Worm (Caenorhabditis elegans) whole organism, young adult: Measurements from ENCODE around the gene hpo-10.

Experiments
- B0019.2 ChIP-seq: fragments of 200-800 bp; sonication (Bioruptor generic); conservative IDR thresholded peaks from 2 replicates; pipeline ENCODE4 v1.3.6; 2022; ENCODE audit warnings: missing genetic modification reagents, missing genetic modification characterization, missing compliant biosample characterization
- B0261.1 ChIP-seq: sonication (generic microtip); optimal IDR thresholded peaks from 2 replicates; lab custom pipeline; 2016; ENCODE audit warnings: mild to moderate bottlenecking, missing genetic modification characterization, moderate library complexity, missing compliant biosample characterization
- B0336.3 ChIP-seq: fragments of 200-800 bp; sonication (Bioruptor generic); IDR thresholded peaks from 2 replicates; pipeline ENCODE4 v1.3.6; 2022; ENCODE audit warnings: missing genetic modification characterization, missing compliant biosample characterization
- C17E4.6 ChIP-seq: fragments of 200-800 bp; sonication (Bioruptor generic); IDR thresholded peaks from 2 replicates; pipeline ENCODE4 v1.3.6; 2022; ENCODE audit warnings: missing genetic modification reagents, missing genetic modification characterization, missing compliant biosample characterization
- F10E7.11 ChIP-seq: sonication (generic microtip); optimal IDR thresholded peaks from 2 replicates; lab custom pipeline; 2017; ENCODE audit warnings: mild to moderate bottlenecking, missing genetic modification characterization, moderate library complexity, missing compliant biosample characterization
- F23B12.7 ChIP-seq: sonication (generic microtip); optimal IDR thresholded peaks from 2 replicates; lab custom pipeline; 2017; ENCODE audit warnings: missing genetic modification characterization, mild to moderate bottlenecking, missing compliant biosample characterization, antibody characterized with exemption, moderate library complexity; ENCODE audit not compliant: insufficient read depth
- F33H1.4 ChIP-seq: fragments of 200-800 bp; sonication (Bioruptor generic); IDR thresholded peaks from 2 replicates; pipeline ENCODE4 v1.3.6; 2022; ENCODE audit warnings: missing genetic modification reagents, missing genetic modification characterization, missing compliant biosample characterization
- F39B2.1 ChIP-seq: fragments of 200-800 bp; sonication (Bioruptor generic); IDR thresholded peaks from 2 replicates; pipeline ENCODE4 v1.3.6; 2022; ENCODE audit warnings: missing genetic modification reagents, missing genetic modification characterization, missing compliant biosample characterization
- K11D2.4 ChIP-seq: fragments of 200-800 bp; sonication (Bioruptor generic); IDR thresholded peaks from 2 replicates; pipeline ENCODE4 v1.3.6; 2022; ENCODE audit warnings: missing genetic modification reagents, missing genetic modification characterization, missing compliant biosample characterization
- T26A5.8 ChIP-seq: sonication (generic microtip); optimal IDR thresholded peaks from 2 replicates; lab custom pipeline; 2016; ENCODE audit warnings: missing genetic modification characterization, missing compliant biosample characterization
- Y67H2A.10 ChIP-seq: fragments of 200-800 bp; sonication (Bioruptor generic); conservative IDR thresholded peaks from 2 replicates; pipeline ENCODE4 v1.3.6; 2022; ENCODE audit warnings: missing genetic modification reagents, missing genetic modification characterization, missing compliant biosample characterization
- Y79H2A.3 ChIP-seq: fragments of 200-800 bp; sonication (Bioruptor generic); conservative IDR thresholded peaks from 2 replicates; pipeline ENCODE4 v1.3.6; 2022; ENCODE audit warnings: missing genetic modification reagents, missing genetic modification characterization, missing compliant biosample characterization
- ZK185.1 ChIP-seq: sonication (generic microtip); optimal IDR thresholded peaks from 2 replicates; lab custom pipeline; 2016; ENCODE audit warnings: mild to moderate bottlenecking, missing genetic modification characterization, missing compliant biosample characterization; ENCODE audit not compliant: poor library complexity, severe bottlenecking
- akir-1 ChIP-seq: fragments of 200-800 bp; sonication (Bioruptor generic); optimal IDR thresholded peaks from 2 replicates; lab custom pipeline; 2018; ENCODE audit warnings: mild to moderate bottlenecking, missing genetic modification characterization, moderate library complexity, missing compliant biosample characterization
- ama-1 ChIP-seq, 3 experiments: fragments of 150-350 bp in 1 of 3; sonication (generic microtip) in 2 of 3; optimal IDR thresholded peaks; 2 replicates each; lab custom pipeline; 2014 to 2018; ENCODE audit warnings: missing biosample characterization in 2 of 3, missing genetic modification characterization in 2 of 3, missing genetic modification reagents in 2 of 3
- aptf-2 ChIP-seq: fragments of 200-800 bp; sonication (Bioruptor generic); conservative IDR thresholded peaks from 2 replicates; pipeline ENCODE4 v1.3.6; 2022; ENCODE audit warnings: missing genetic modification reagents, missing genetic modification characterization, missing compliant biosample characterization
- atf-7 ChIP-seq: sonication (generic microtip); optimal IDR thresholded peaks from 2 replicates; lab custom pipeline; 2017; ENCODE audit warnings: mild to moderate bottlenecking, missing genetic modification characterization, missing compliant biosample characterization
- ceh-40 ChIP-seq: fragments of 200-800 bp; sonication (Bioruptor generic); IDR thresholded peaks from 2 replicates; pipeline ENCODE4 v1.3.6; 2022; ENCODE audit warnings: missing genetic modification characterization, missing compliant biosample characterization
- egrh-3 ChIP-seq: fragments of 200-800 bp; sonication (Bioruptor generic); IDR thresholded peaks from 2 replicates; pipeline ENCODE4 v1.3.6; 2022; ENCODE audit warnings: missing genetic modification reagents, missing genetic modification characterization, missing compliant biosample characterization
- fkh-3 ChIP-seq: sonication (generic microtip); optimal IDR thresholded peaks from 2 replicates; lab custom pipeline; 2016; ENCODE audit warnings: mild to moderate bottlenecking, missing genetic modification characterization, missing compliant biosample characterization
- hmg-1.2 ChIP-seq: fragments of 200-800 bp; sonication (Bioruptor generic); IDR thresholded peaks from 2 replicates; pipeline ENCODE4 v1.3.6; 2022; ENCODE audit warnings: missing genetic modification reagents, missing genetic modification characterization, missing compliant biosample characterization
- hmg-20 ChIP-seq: fragments of 200-800 bp; sonication (Bioruptor generic); IDR thresholded peaks from 2 replicates; pipeline ENCODE4 v1.3.6; 2022; ENCODE audit warnings: missing genetic modification reagents, missing genetic modification characterization, missing compliant biosample characterization
- lag-1 ChIP-seq: fragments of 200-800 bp; sonication (Bioruptor generic); IDR thresholded peaks from 2 replicates; pipeline ENCODE4 v1.3.6; 2022; ENCODE audit warnings: missing genetic modification reagents, missing genetic modification characterization, missing compliant biosample characterization
- lin-26 ChIP-seq: fragments of 200-800 bp; sonication (Bioruptor generic); IDR thresholded peaks from 2 replicates; pipeline ENCODE4 v1.3.6; 2022; ENCODE audit warnings: missing genetic modification reagents, missing genetic modification characterization, missing compliant biosample characterization
- lin-54 ChIP-seq: fragments of 200-800 bp; sonication (Bioruptor generic); optimal IDR thresholded peaks from 2 replicates; lab custom pipeline; 2018; ENCODE audit warnings: mild to moderate bottlenecking, missing genetic modification characterization, missing compliant biosample characterization
- lir-1 ChIP-seq: fragments of 200-800 bp; sonication (Bioruptor generic); conservative IDR thresholded peaks from 2 replicates; pipeline ENCODE4 v1.3.6; 2022; ENCODE audit warnings: missing genetic modification reagents, missing genetic modification characterization, missing compliant biosample characterization
- lsy-27 ChIP-seq: sonication (generic microtip); optimal IDR thresholded peaks from 2 replicates; lab custom pipeline; 2017; ENCODE audit warnings: missing genetic modification characterization, mild to moderate bottlenecking, missing compliant biosample characterization, antibody characterized with exemption, missing genotype, borderline replicate concordance; ENCODE audit not compliant: insufficient read depth
- madf-10 ChIP-seq: sonication (generic microtip); optimal IDR thresholded peaks from 2 replicates; lab custom pipeline; 2016; ENCODE audit warnings: mild to moderate bottlenecking, missing genetic modification characterization, missing compliant biosample characterization
- madf-3 ChIP-seq: fragments of 200-800 bp; sonication (Bioruptor generic); IDR thresholded peaks from 2 replicates; pipeline ENCODE4 v1.3.6; 2022; ENCODE audit warnings: missing genetic modification reagents, missing genetic modification characterization, missing compliant biosample characterization
- mel-28 ChIP-seq: sonication (generic microtip); optimal IDR thresholded peaks from 2 replicates; lab custom pipeline; 2016; ENCODE audit warnings: borderline replicate concordance, mild to moderate bottlenecking, missing genetic modification characterization, missing compliant biosample characterization
- nhr-27 ChIP-seq: fragments of 200-800 bp; sonication (Bioruptor generic); optimal IDR thresholded peaks from 2 replicates; lab custom pipeline; 2018; ENCODE audit warnings: mild to moderate bottlenecking, missing genetic modification characterization, moderate library complexity, missing compliant biosample characterization
- nhr-90 ChIP-seq: sonication (generic microtip); optimal IDR thresholded peaks from 2 replicates; lab custom pipeline; 2016; ENCODE audit warnings: missing genotype, mild to moderate bottlenecking, missing genetic modification characterization, missing compliant biosample characterization
- rcor-1 ChIP-seq: fragments of 200-800 bp; sonication (Bioruptor generic); IDR thresholded peaks from 2 replicates; pipeline ENCODE4 v1.3.6; 2022; ENCODE audit warnings: missing genetic modification reagents, missing genetic modification characterization, missing compliant biosample characterization
- rpc-1 ChIP-seq, 2 experiments: fragments of 150-350 bp in 1 of 2; sonication (generic microtip) in 1 of 2; optimal IDR thresholded peaks; 2 replicates each; lab custom pipeline; 2014 to 2018; ENCODE audit warnings: missing biosample characterization in 1 of 2, missing genetic modification characterization in 1 of 2, missing genetic modification reagents in 1 of 2, missing genotype in 1 of 2
- sdz-38 ChIP-seq: sonication (generic microtip); optimal IDR thresholded peaks from 2 replicates; lab custom pipeline; 2016; ENCODE audit warnings: missing genotype, missing genetic modification characterization, missing compliant biosample characterization
- snpc-1.1 ChIP-seq: sonication (generic microtip); optimal IDR thresholded peaks from 2 replicates; lab custom pipeline; 2017; ENCODE audit warnings: missing genetic modification characterization, mild to moderate bottlenecking, missing compliant biosample characterization, antibody characterized with exemption, moderate library complexity, missing genotype, missing genetic modification reagents; ENCODE audit not compliant: insufficient read depth
- snpc-1.3 ChIP-seq: sonication (generic microtip); optimal IDR thresholded peaks from 2 replicates; lab custom pipeline; 2017; ENCODE audit warnings: missing genetic modification characterization, mild to moderate bottlenecking, missing compliant biosample characterization, antibody characterized with exemption, moderate library complexity, missing genotype, missing genetic modification reagents; ENCODE audit not compliant: insufficient read depth
- sptf-2 ChIP-seq: fragments of 200-800 bp; sonication (Bioruptor generic); optimal IDR thresholded peaks from 2 replicates; lab custom pipeline; 2018; ENCODE audit warnings: mild to moderate bottlenecking, missing genetic modification characterization, missing compliant biosample characterization
- tbp1 ChIP-seq: fragments of 200-800 bp; sonication (Bioruptor generic); optimal IDR thresholded peaks from 2 replicates; lab custom pipeline; 2018; ENCODE audit warnings: mild to moderate bottlenecking, missing genetic modification characterization, missing compliant biosample characterization
- xnd-1 ChIP-seq: sonication (generic microtip); optimal IDR thresholded peaks from 2 replicates; lab custom pipeline; 2016; ENCODE audit warnings: missing genotype, missing genetic modification reagents, missing genetic modification characterization, missing compliant biosample characterization
- ztf-18 ChIP-seq: sonication (generic microtip); optimal IDR thresholded peaks from 2 replicates; lab custom pipeline; 2016; ENCODE audit warnings: missing genotype, mild to moderate bottlenecking, missing genetic modification characterization, missing compliant biosample characterization
- ztf-22 ChIP-seq: fragments of 200-800 bp; sonication (Bioruptor generic); optimal IDR thresholded peaks from 2 replicates; lab custom pipeline; 2018; ENCODE audit warnings: mild to moderate bottlenecking, missing genetic modification characterization, moderate library complexity, missing compliant biosample characterization
- ztf-26 ChIP-seq: sonication (generic microtip); optimal IDR thresholded peaks from 2 replicates; lab custom pipeline; 2017; ENCODE audit warnings: missing genetic modification characterization, missing compliant biosample characterization
- ztf-6 ChIP-seq: fragments of 200-800 bp; sonication (Bioruptor generic); IDR thresholded peaks from 2 replicates; pipeline ENCODE4 v1.3.6; 2022; ENCODE audit warnings: missing genetic modification reagents, missing genetic modification characterization, missing compliant biosample characterization

Gene hpo-10

ce11 chrIII:5871760-5872159 lies 7.5 kb upstream of the hpo-10 start, which contains the start of the genes F01F1.11 and F01F1.3 (continued):
- TF ChIP-seq Y67H2A.10 (no peak), snpc-1.1 (no peak), T26A5.8 (tag; lab: Kevin White, UChicago) (no peak), rcor-1 (GFP tag; lab: Robert Waterston, UW) (no peak; the same call in 1 of the 2 replicates)

DNA sequence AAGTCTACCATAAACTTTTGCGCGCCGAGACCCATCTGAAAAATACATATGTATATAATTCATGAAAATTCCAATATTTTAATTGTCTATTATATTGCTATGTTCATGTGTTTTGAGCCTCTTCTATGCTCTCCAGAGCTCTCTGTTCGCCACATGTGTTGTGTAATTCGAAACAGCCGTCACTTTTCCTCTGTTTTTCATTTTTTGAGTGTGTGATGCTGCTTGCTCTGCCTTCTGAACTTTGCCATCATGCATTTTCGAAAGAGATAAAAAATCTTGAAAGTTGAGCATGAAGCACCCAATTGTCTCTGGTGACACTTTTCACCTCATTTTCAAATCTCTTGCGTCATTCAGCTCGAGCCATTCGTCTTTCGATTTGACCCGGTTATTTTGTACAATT lies 7.0 kb upstream of the hpo-10 start:
- no peak for TF ChIP-seq lsy-27
- no peak for TF ChIP-seq madf-3
- TF ChIP-seq F39B2.1 (GFP tag; lab: Robert Waterston, UW) = no peak
- TF ChIP-seq sdz-38 (tag; lab: Kevin White, UChicago) = no peak
- no peak for TF ChIP-seq ztf-22
- no peak for TF ChIP-seq F33H1.4 (GFP tag; lab: Robert Waterston, UW)
- no peak for TF ChIP-seq hmg-20 (GFP tag; lab: Robert Waterston, UW)
- TF ChIP-seq sptf-2 (GFP tag; lab: Kevin White, UChicago) = no peak
- TF ChIP-seq Y79H2A.3 (GFP tag; lab: Robert Waterston, UW) = no peak
- no peak for TF ChIP-seq hmg-1.2 (GFP tag; lab: Robert Waterston, UW)
- TF ChIP-seq lin-54 (GFP tag; lab: Kevin White, UChicago) = no peak
- no peak for TF ChIP-seq rcor-1 (GFP tag; lab: Robert Waterston, UW)
- TF ChIP-seq ztf-18 (tag; lab: Kevin White, UChicago) = no peak
- TF ChIP-seq ceh-40 (GFP tag; lab: Robert Waterston, UW) = no peak
- no peak for TF ChIP-seq nhr-27 (tag; lab: Kevin White, UChicago)
- TF ChIP-seq rpc-1 (optimal IDR thresholded peaks at IDR 0.05; lab: Kevin White, UChicago) = no peak
- no peak for TF ChIP-seq rpc-1 (tag; optimal IDR thresholded peaks at IDR 0.05; lab: Kevin White, UChicago)
- no peak for TF ChIP-seq ztf-26
- TF ChIP-seq F10E7.11 (tag; lab: Kevin White, UChicago) = no peak

ce11 chrIII:5874263-5874662 lies 5.0 kb upstream of the hpo-10 start:
- TF ChIP-seq ztf-6 (GFP tag; lab: Robert Waterston, UW) (no peak), egrh-3 (GFP tag; lab: Robert Waterston, UW) (no peak), atf-7 (peak; percentile 37), ama-1 (optimal IDR thresholded peaks at IDR 0.05; lab: Kevin White, UChicago) (peak; percentile 89), ama-1 (GFP tag; optimal IDR thresholded peaks at IDR 0.05; lab: Kevin White, UChicago) (peak in 1 of 2 experiments; percentile 3), madf-10 (tag; lab: Kevin White, UChicago) (peak; percentile 38), akir-1 (GFP tag; lab: Kevin White, UChicago) (no peak), sdz-38 (tag; lab: Kevin White, UChicago) (peak; percentile 12), snpc-1.3 (no peak), T26A5.8 (tag; lab: Kevin White, UChicago) (no peak), fkh-3 (no peak), B0019.2 (GFP tag; lab: Robert Waterston, UW) (no peak), tbp1 (GFP tag; lab: Kevin White, UChicago) (peak; percentile 4), B0336.3 (GFP tag; lab: Robert Waterston, UW) (peak; percentile 67), snpc-1.1 (no peak), mel-28 (tag; lab: Kevin White, UChicago) (no peak), ztf-26 (no peak), lag-1 (GFP tag; lab: Robert Waterston, UW) (no peak), aptf-2 (GFP tag; lab: Robert Waterston, UW) (no peak), lir-1 (GFP tag; lab: Robert Waterston, UW) (no peak), madf-3 (peak; percentile 69; the same call in 1 of the 2 replicates), F39B2.1 (GFP tag; lab: Robert Waterston, UW) (no peak), nhr-90 (tag; lab: Kevin White, UChicago) (peak; percentile 57), B0261.1 (no peak), C17E4.6 (GFP tag; lab: Robert Waterston, UW) (no peak), lin-26 (peak; percentile 73; the same call in 1 of the 2 replicates), F23B12.7 (tag; lab: Kevin White, UChicago) (no peak), K11D2.4 (no peak), xnd-1 (tag; lab: Kevin White, UChicago) (no peak), ZK185.1 (tag; lab: Kevin White, UChicago) (peak; percentile 42)
